Fruit fly (Drosophila melanogaster) whole organism, wandering third instar larva: ENCODE results near the gene TTLL5.
A peak's percentile ranks its signal among the peaks of the same experiment; 100 is the strongest.

ENCODE experiments used
- Abd-B ChIP-seq: fragments of >200 bp; optimal IDR thresholded peaks from 2 replicates; lab custom pipeline; 2017; ENCODE audit warnings: missing biosample characterization, missing genetic modification characterization
- CG32264 ChIP-seq: fragments of 200-800 bp; sonication (Bioruptor generic); optimal IDR thresholded peaks from 2 replicates; lab custom pipeline; 2016; ENCODE audit warnings: missing biosample characterization, missing genetic modification characterization
- CrebA ChIP-seq: fragments of 200-800 bp; sonication (Bioruptor generic); optimal IDR thresholded peaks from 2 replicates; lab custom pipeline; 2016; ENCODE audit warnings: missing biosample characterization, mild to moderate bottlenecking, missing genetic modification characterization, borderline replicate concordance
- Dfd ChIP-seq: fragments of >200 bp; optimal IDR thresholded peaks from 2 replicates; lab custom pipeline; 2017; ENCODE audit warnings: missing biosample characterization, missing genetic modification characterization
- Dif ChIP-seq: fragments of 200-275, 200-300 bp; sonication (Bioruptor generic); optimal IDR thresholded peaks from 2 replicates; lab custom pipeline; 2018; ENCODE audit warnings: missing biosample characterization, missing genetic modification characterization; ENCODE audit not compliant: partially characterized antibody
- GATAd ChIP-seq: sonication (Bioruptor generic); optimal IDR thresholded peaks from 2 replicates; lab custom pipeline; 2016; ENCODE audit warnings: missing biosample characterization, missing genetic modification characterization
- HLH106 ChIP-seq: fragments of 200-800 bp; optimal IDR thresholded peaks from 3 replicates; lab custom pipeline; 2019; ENCODE audit warnings: missing biosample characterization, mild to moderate bottlenecking, missing genetic modification characterization, moderate library complexity
- Hnf4 ChIP-seq: fragments of 200-800 bp; sonication (Bioruptor generic); optimal IDR thresholded peaks from 2 replicates; lab custom pipeline; 2016; ENCODE audit warnings: missing biosample characterization, mild to moderate bottlenecking, missing genetic modification characterization
- Hr78 ChIP-seq: fragments of >200 bp; optimal IDR thresholded peaks from 2 replicates; lab custom pipeline; 2017; ENCODE audit warnings: missing biosample characterization, missing genetic modification characterization
- Hr83 ChIP-seq: fragments of 200-300 bp; sonication (Bioruptor generic); optimal IDR thresholded peaks from 2 replicates; lab custom pipeline; 2016; ENCODE audit warnings: missing biosample characterization, mild to moderate bottlenecking, missing genetic modification characterization, moderate library complexity; ENCODE audit not compliant: poor library complexity, severe bottlenecking
- Jra ChIP-seq: sonication (Bioruptor generic); optimal IDR thresholded peaks from 2 replicates; lab custom pipeline; 2016; ENCODE audit warnings: missing biosample characterization, missing genetic modification characterization
- Myc ChIP-seq: fragments of >200 bp; optimal IDR thresholded peaks from 2 replicates; lab custom pipeline; 2017
- N ChIP-seq: fragments of >200 bp; optimal IDR thresholded peaks from 2 replicates; lab custom pipeline; 2018; ENCODE audit warnings: missing biosample characterization, missing external identifiers, missing genetic modification characterization
- OdsH ChIP-seq: fragments of 200-800 bp; sonication (Bioruptor generic); optimal IDR thresholded peaks from 2 replicates; lab custom pipeline; 2016; ENCODE audit warnings: missing biosample characterization, mild to moderate bottlenecking, missing genetic modification characterization
- Rel ChIP-seq, 2 experiments: fragments of 200-800 bp; sonication (Bioruptor generic) in 1 of 2; optimal IDR thresholded peaks; 2 replicates in 1 of 2; 3 replicates in 1 of 2; lab custom pipeline; 2016 to 2019; ENCODE audit warnings: mild to moderate bottlenecking in 2 of 2, missing biosample characterization in 2 of 2, missing genetic modification characterization in 2 of 2, moderate library complexity in 1 of 2
- Sp1 ChIP-seq: fragments of 200-800 bp; sonication (Bioruptor generic); optimal IDR thresholded peaks from 3 replicates; lab custom pipeline; 2019; ENCODE audit warnings: missing biosample characterization, mild to moderate bottlenecking, missing genetic modification characterization, moderate library complexity
- Vsx2 ChIP-seq: fragments of 200-300, 225-300 bp; sonication (Bioruptor generic); optimal IDR thresholded peaks from 2 replicates; lab custom pipeline; 2018; ENCODE audit warnings: missing biosample characterization, missing genetic modification characterization; ENCODE audit not compliant: partially characterized antibody
- brk ChIP-seq: fragments of 200-800 bp; sonication (Bioruptor generic); optimal IDR thresholded peaks from 2 replicates; lab custom pipeline; 2016; ENCODE audit warnings: missing biosample characterization, mild to moderate bottlenecking, missing genetic modification characterization
- dl ChIP-seq, 2 experiments: fragments of 175-275, 200-275 bp in 1 of 2; fragments of 200-275 bp in 1 of 2; sonication (Bioruptor generic); optimal IDR thresholded peaks; lab custom pipeline; 2018; ENCODE audit warnings: mild to moderate bottlenecking in 2 of 2, missing biosample characterization in 2 of 2, missing genetic modification characterization in 2 of 2, moderate library complexity in 2 of 2; ENCODE audit not compliant: partially characterized antibody in 2 of 2, insufficient read depth in 1 of 2
- dmrt93B ChIP-seq: fragments of 200-800 bp; sonication (Bioruptor generic); optimal IDR thresholded peaks from 2 replicates; lab custom pipeline; 2018; ENCODE audit warnings: missing biosample characterization, mild to moderate bottlenecking, missing genetic modification characterization
- dsf ChIP-seq: sonication (Bioruptor generic); optimal IDR thresholded peaks from 2 replicates; lab custom pipeline; 2016; ENCODE audit warnings: missing biosample characterization, missing genetic modification characterization, borderline replicate concordance
- ey ChIP-seq: fragments of 200-800 bp; sonication (Bioruptor generic); optimal IDR thresholded peaks from 2 replicates; lab custom pipeline; 2016; ENCODE audit warnings: missing biosample characterization, missing genetic modification characterization
- foxo ChIP-seq, 2 experiments: fragments of 200-800 bp; sonication (Bioruptor generic); optimal IDR thresholded peaks; 2 replicates in 1 of 2; 3 replicates in 1 of 2; lab custom pipeline; 2016 to 2017; ENCODE audit warnings: missing biosample characterization in 2 of 2, missing genetic modification characterization in 2 of 2
- fru ChIP-seq: fragments of 200-800 bp; sonication (Bioruptor generic); optimal IDR thresholded peaks from 3 replicates; lab custom pipeline; 2016; ENCODE audit warnings: missing biosample characterization, mild to moderate bottlenecking, missing genetic modification characterization
- h ChIP-seq: fragments of 200-800 bp; sonication (Bioruptor generic); optimal IDR thresholded peaks from 3 replicates; lab custom pipeline; 2016; ENCODE audit warnings: missing biosample characterization, mild to moderate bottlenecking, missing genetic modification characterization
- lola ChIP-seq: fragments of >200 bp; optimal IDR thresholded peaks from 2 replicates; lab custom pipeline; 2017; ENCODE audit warnings: missing biosample characterization, missing genetic modification characterization
- pan ChIP-seq: fragments of >200 bp; optimal IDR thresholded peaks from 2 replicates; lab custom pipeline; 2017
- sage ChIP-seq: fragments of 200-800 bp; sonication (Bioruptor generic); optimal IDR thresholded peaks from 2 replicates; lab custom pipeline; 2016; ENCODE audit warnings: missing biosample characterization, mild to moderate bottlenecking, missing genetic modification characterization
- sv ChIP-seq: fragments of 200-800 bp; sonication (Bioruptor generic); optimal IDR thresholded peaks from 3 replicates; lab custom pipeline; 2016; ENCODE audit warnings: missing biosample characterization, missing genetic modification characterization
- tai ChIP-seq: sonication (Bioruptor generic); optimal IDR thresholded peaks from 2 replicates; lab custom pipeline; 2016; ENCODE audit warnings: missing biosample characterization, missing genetic modification characterization
- usp ChIP-seq: fragments of >200 bp; optimal IDR thresholded peaks from 2 replicates; lab custom pipeline; 2017; ENCODE audit warnings: missing biosample characterization, missing genetic modification characterization
- woc ChIP-seq: sonication (Bioruptor generic); optimal IDR thresholded peaks from 2 replicates; lab custom pipeline; 2016; ENCODE audit warnings: missing biosample characterization, mild to moderate bottlenecking, missing genetic modification characterization

Gene TTLL5

DNA sequence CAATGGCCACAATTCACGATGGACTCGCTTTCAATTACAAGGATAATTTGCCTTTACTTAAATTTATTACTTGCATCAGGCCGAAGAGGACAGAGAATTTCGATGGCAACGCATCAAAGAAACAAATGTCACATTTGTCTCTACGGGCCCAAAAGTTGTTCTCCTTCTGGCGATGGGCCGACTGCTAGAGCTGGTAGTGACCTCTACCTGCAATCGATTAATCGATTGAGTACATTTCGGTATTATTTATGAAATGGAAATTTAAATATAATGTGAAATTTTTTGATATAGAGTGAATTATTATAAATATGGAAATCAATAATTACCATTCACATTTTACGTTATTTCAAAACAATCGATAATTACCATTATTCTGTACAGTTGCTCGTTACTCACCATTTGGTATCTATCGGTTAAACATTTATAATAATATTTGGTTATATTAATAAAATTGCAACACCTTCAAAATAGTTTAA, at the start of gene TTLL5, which contains the start of gene CG31510:
Gene TTLL5 (minus strand): TSS at position 185 of the 476 bp plus-strand sequence.
Gene CG31510 (minus strand): TSS at position 185 of the 476 bp plus-strand sequence.
- TF ChIP-seq woc (peak; percentile 42), pan (lab: Kevin White, UChicago) (no peak), Sp1 (GFP tag; lab: Kevin White, UChicago) (no peak), foxo (GFP tag; optimal IDR thresholded peaks at IDR 0.05; lab: Kevin White, UChicago) (no peak), dsf (GFP tag; lab: Kevin White, UChicago) (no peak), tai (GFP tag; lab: Kevin White, UChicago) (peak; percentile 5), sv (no peak), OdsH (GFP tag; lab: Kevin White, UChicago) (no peak), Myc (lab: Kevin White, UChicago) (peak; percentile 25), Dfd (GFP tag; lab: Kevin White, UChicago) (no peak), Hnf4 (peak; percentile 31), Hr83 (no peak), lola (peak; percentile 30)

DNA sequence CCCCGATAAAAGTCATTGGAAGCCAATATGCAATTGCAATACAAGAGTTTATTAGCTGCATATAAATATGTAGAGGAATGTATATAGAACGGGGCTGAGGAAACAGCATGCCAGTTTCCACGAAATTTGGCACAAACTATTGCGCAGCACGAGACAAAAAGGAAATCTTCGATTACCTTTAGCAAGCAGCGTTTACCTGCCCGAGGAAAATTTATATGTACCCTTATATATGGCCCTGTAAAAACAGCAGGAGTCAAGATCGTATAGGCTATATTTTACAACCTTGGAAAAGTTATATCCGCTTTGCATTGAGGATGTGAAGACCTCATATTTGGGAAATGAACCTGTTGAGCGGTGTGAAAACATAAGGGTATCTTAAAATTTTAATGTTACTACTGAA, 49.6 kb upstream of the TTLL5 start:
- TF ChIP-seq CG32264 (GFP tag; lab: Kevin White, UChicago) = no peak
- TF ChIP-seq Hr78 (GFP tag; lab: Kevin White, UChicago) = no peak
- no peak for TF ChIP-seq pan (lab: Kevin White, UChicago)
- no peak for TF ChIP-seq usp (GFP tag; lab: Kevin White, UChicago)
- TF ChIP-seq GATAd (GFP tag; lab: Kevin White, UChicago) = no peak
- TF ChIP-seq ey = no peak
- TF ChIP-seq h (GFP tag; lab: Kevin White, UChicago) = no peak
- no peak for TF ChIP-seq Vsx2 (GFP tag; lab: Kevin White, UChicago)
- no peak for TF ChIP-seq Jra
- no peak for TF ChIP-seq foxo (GFP tag; optimal IDR thresholded peaks at IDR 0.05; lab: Kevin White, UChicago)
- no peak for TF ChIP-seq Sp1 (GFP tag; lab: Kevin White, UChicago)
- no peak for TF ChIP-seq woc

DNA sequence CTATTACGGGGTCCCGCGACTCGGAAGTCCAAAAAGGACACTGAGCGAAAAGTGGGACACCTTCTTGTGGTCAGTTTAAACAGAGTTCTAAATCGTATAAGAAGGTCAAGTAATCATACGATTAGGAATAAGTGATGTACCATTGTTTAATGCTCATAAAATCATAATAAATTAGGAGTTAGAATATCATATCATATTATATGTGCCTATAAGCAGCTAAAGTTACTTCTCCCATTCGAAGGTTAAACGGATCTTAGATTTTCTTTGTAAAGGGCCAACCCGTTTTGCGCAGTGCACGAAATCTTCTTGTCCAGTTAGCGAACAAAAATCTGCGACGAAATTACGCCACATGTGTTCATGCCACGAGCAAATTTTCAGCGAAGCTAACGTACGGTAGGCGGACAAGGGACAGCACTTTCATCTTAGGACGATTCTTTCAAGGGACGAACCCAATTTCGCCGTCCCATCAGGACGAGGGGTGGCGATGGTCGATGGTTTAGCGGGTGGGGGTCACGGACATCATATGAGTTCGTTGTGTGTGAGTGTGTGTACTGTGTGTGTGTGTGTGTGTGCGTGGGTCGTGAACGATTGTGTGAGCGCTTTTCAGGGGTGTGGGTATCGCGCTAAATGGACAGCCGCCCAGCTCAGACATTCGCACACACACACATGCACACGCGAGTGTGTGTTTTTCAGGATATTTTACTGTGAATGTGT, 45.7 kb upstream of the TTLL5 start:
- TF ChIP-seq woc = no peak
- TF ChIP-seq Dfd (GFP tag; lab: Kevin White, UChicago) = peak; percentile 36
- TF ChIP-seq N (GFP tag; lab: Kevin White, UChicago) = no peak
- TF ChIP-seq h (GFP tag; lab: Kevin White, UChicago) = no peak
- TF ChIP-seq sv = peak; percentile 4
- TF ChIP-seq fru = peak; percentile 4

DNA sequence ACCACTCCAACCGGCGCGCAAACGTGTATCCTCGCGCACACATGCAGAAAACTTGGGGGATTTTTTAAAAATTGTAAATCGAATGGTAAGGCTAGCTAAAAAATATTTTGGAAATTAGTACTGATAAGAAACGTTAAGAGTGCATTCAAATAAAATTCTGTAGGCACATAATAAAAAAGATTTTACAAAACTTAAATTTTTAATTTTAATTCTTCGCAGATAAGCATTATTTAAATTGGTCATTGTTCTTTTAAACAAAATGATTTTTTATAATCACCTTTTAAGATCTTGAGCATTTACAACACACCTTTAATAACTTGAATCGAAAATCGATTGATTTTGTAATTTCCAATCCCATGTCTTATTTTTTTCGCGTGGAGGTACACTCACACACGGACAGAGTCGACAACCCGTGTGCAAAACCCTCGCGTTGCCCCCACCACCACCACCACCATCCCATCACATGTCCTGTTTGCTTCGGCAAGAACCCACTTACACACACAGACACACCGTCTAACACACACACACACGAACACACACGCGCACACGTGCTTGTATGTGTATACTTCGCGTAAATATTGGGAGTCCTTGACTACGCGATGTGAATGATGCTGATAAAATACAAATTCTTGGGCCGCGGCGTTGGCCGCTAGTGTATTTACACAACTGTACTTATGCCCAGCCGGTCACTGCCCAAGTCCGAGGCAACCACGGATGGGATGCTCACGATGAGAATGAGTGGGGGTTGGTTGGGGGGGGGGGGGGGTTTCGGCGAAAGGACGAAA, 44.9 kb upstream of the TTLL5 start:
- TF ChIP-seq Rel (GFP tag; optimal IDR thresholded peaks at IDR 0.05; lab: Kevin White, UChicago) (no peak), Rel (tag; optimal IDR thresholded peaks at IDR 0.05; lab: Kevin White, UChicago) (no peak), fru (peak; percentile 21), foxo (GFP tag; optimal IDR thresholded peaks at IDR 0.05; lab: Kevin White, UChicago) (peak in 1 of 2 experiments; percentile 16)

DNA sequence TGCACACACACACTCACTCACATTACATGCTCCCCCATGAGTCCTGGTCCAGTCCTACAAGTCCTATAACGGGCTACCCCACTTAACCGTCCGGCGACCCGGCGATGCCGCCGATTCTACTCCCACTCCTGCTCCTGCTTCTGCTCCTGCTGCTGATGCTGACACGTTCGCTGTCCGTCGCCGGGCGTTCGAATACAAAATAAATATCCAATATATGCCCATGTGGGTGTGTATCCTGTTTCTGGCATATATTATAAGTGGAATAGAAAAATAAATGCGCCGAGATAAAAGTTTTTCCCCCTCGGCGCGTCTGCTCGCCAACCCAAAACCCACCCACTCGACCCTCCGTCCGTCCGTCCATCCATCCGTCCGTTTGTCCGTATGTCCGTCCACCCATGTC, 44.1 kb upstream of the TTLL5 start:
- TF ChIP-seq Hr78 (GFP tag; lab: Kevin White, UChicago) = no peak
- TF ChIP-seq dl (GFP tag; optimal IDR thresholded peaks at IDR 0.05; lab: Kevin White, UChicago; ENCODE audit: insufficient read depth in 1 of 2, partially characterized antibody in 2 of 2) = no peak
- no peak for TF ChIP-seq dmrt93B (GFP tag; lab: Kevin White, UChicago)
- no peak for TF ChIP-seq HLH106
- TF ChIP-seq pan (lab: Kevin White, UChicago) = no peak
- no peak for TF ChIP-seq brk
- no peak for TF ChIP-seq sage (GFP tag; lab: Kevin White, UChicago)
- TF ChIP-seq Rel (GFP tag; optimal IDR thresholded peaks at IDR 0.05; lab: Kevin White, UChicago) = no peak
- no peak for TF ChIP-seq Rel (tag; optimal IDR thresholded peaks at IDR 0.05; lab: Kevin White, UChicago)
- no peak for TF ChIP-seq GATAd (GFP tag; lab: Kevin White, UChicago)
- no peak for TF ChIP-seq CrebA (GFP tag; lab: Kevin White, UChicago)
- TF ChIP-seq Dif (GFP tag; lab: Kevin White, UChicago) = no peak
- no peak for TF ChIP-seq N (GFP tag; lab: Kevin White, UChicago)
- TF ChIP-seq Hr83 = no peak
- TF ChIP-seq tai (GFP tag; lab: Kevin White, UChicago) = no peak
- no peak for TF ChIP-seq Abd-B
- TF ChIP-seq, all 38 proteins: peak for 0
